Fruit fly (Drosophila melanogaster) S2 (cell line): Measurements from ENCODE around the gene cdm.

Experiments used
- CG8478 ChIP-seq: fragments of >200 bp; optimal IDR thresholded peaks from 2 replicates; lab custom pipeline; 2018
- CTCF ChIP-seq, 2 experiments: fragments of >200 bp; optimal IDR thresholded peaks; 2 replicates each; lab custom pipeline; 2018

- TF ChIP-seq CTCF (optimal IDR thresholded peaks at IDR 0.05; lab: Kevin White, UChicago) (no peak), CG8478 (lab: Kevin White, UChicago) (no peak)
These were observed 31.5 kb downstream of the cdm start, which contains the start of gene CG14316 for dm6 chr3R:18151820-18152219.
